Worm (Caenorhabditis elegans) whole organism, L4 larva: ENCODE measurements around the gene ZK1290.7.
A peak's percentile ranks its signal among the peaks of the same experiment; 100 is the strongest.

Experiments
- F26F4.8 ChIP-seq: fragments of 200-800 bp; sonication (Bioruptor generic); conservative IDR thresholded peaks from 2 replicates; pipeline ENCODE4 v1.3.6; 2022; ENCODE audit warnings: missing genetic modification characterization, missing compliant biosample characterization
- F37D6.2 ChIP-seq: sonication (generic microtip); optimal IDR thresholded peaks from 2 replicates; lab custom pipeline; 2016; ENCODE audit warnings: mild to moderate bottlenecking, missing genetic modification characterization, missing compliant biosample characterization
- F49E8.2 ChIP-seq: sonication (generic microtip); optimal IDR thresholded peaks from 2 replicates; lab custom pipeline; 2016; ENCODE audit warnings: missing compliant biosample characterization, mild to moderate bottlenecking, missing genetic modification characterization, borderline replicate concordance
- T20F7.1 ChIP-seq: fragments of 200-800 bp; sonication (Bioruptor generic); optimal IDR thresholded peaks from 2 replicates; lab custom pipeline; 2018; ENCODE audit warnings: mild to moderate bottlenecking, missing genetic modification characterization, missing compliant biosample characterization
- T26A8.4 ChIP-seq: fragments of 200-800 bp; sonication (Bioruptor generic); IDR thresholded peaks from 2 replicates; pipeline ENCODE4 v1.3.6; 2022; ENCODE audit warnings: missing genetic modification characterization, missing compliant biosample characterization
- Y105C5A.15 ChIP-seq: fragments of 200-800 bp; sonication (Bioruptor generic); IDR thresholded peaks from 2 replicates; pipeline ENCODE4 v1.3.6; 2022; ENCODE audit warnings: missing genetic modification characterization, missing compliant biosample characterization
- aha-1 ChIP-seq: fragments of 150-350 bp; peaks from one replicate; lab custom pipeline; 2014; ENCODE audit warnings: missing biosample characterization, missing genetic modification characterization
- ama-1 ChIP-seq: fragments of 150-350 bp; optimal IDR thresholded peaks from 2 replicates; lab custom pipeline; 2014; ENCODE audit warnings: inconsistent platforms, mixed read lengths
- arid-1 ChIP-seq: fragments of 200-800 bp; sonication (Bioruptor generic); conservative IDR thresholded peaks from 2 replicates; pipeline ENCODE4 v1.3.6; 2022; ENCODE audit warnings: missing genetic modification reagents, missing genetic modification characterization, missing compliant biosample characterization
- ceh-28 ChIP-seq: fragments of 150-350 bp; optimal IDR thresholded peaks from 2 replicates; lab custom pipeline; 2014; ENCODE audit warnings: missing biosample characterization, missing genetic modification reagents, missing genetic modification characterization
- ceh-44 ChIP-seq: fragments of 200-800 bp; sonication (Bioruptor generic); IDR thresholded peaks from 2 replicates; pipeline ENCODE4 v1.3.6; 2022; ENCODE audit warnings: missing genetic modification reagents, missing genetic modification characterization, missing compliant biosample characterization
- cey-2 ChIP-seq: sonication (generic microtip); optimal IDR thresholded peaks from 3 replicates; lab custom pipeline; 2017; ENCODE audit warnings: missing genetic modification characterization, mild to moderate bottlenecking, missing compliant biosample characterization, antibody characterized with exemption, borderline replicate concordance; ENCODE audit not compliant: insufficient read depth
- daf-12 ChIP-seq: fragments of 150-350 bp; optimal IDR thresholded peaks from 2 replicates; lab custom pipeline; 2014; ENCODE audit warnings: missing biosample characterization, missing genetic modification reagents, missing genetic modification characterization
- daf-16 ChIP-seq, 3 experiments: sonication (generic microtip); optimal IDR thresholded peaks; 2 replicates each; lab custom pipeline; 2016 to 2017; ENCODE audit warnings: missing genetic modification characterization in 3 of 3, missing genetic modification reagents in 3 of 3, mild to moderate bottlenecking in 2 of 3, missing compliant biosample characterization in 2 of 3, missing biosample characterization in 1 of 3, moderate library complexity in 1 of 3
- daf-8 ChIP-seq: fragments of 200-800 bp; sonication (Bioruptor generic); IDR thresholded peaks from 2 replicates; pipeline ENCODE4 v1.3.6; 2022; ENCODE audit warnings: missing genetic modification characterization, missing compliant biosample characterization
- dmd-8 ChIP-seq: fragments of 200-800 bp; sonication (Bioruptor generic); IDR thresholded peaks from 2 replicates; pipeline ENCODE4 v1.3.6; 2022; ENCODE audit warnings: missing genetic modification characterization, missing compliant biosample characterization
- dpl-1 ChIP-seq: fragments of 150-350 bp; optimal IDR thresholded peaks from 2 replicates; lab custom pipeline; 2014; ENCODE audit warnings: missing biosample characterization, missing genetic modification reagents, missing genetic modification characterization
- duxl-1 ChIP-seq: sonication (generic microtip); optimal IDR thresholded peaks from 2 replicates; lab custom pipeline; 2016; ENCODE audit warnings: mild to moderate bottlenecking, missing genetic modification characterization, moderate library complexity, missing compliant biosample characterization; ENCODE audit not compliant: poor library complexity
- fos-1 ChIP-seq: fragments of 150-350 bp; optimal IDR thresholded peaks from 2 replicates; lab custom pipeline; 2014; ENCODE audit warnings: missing biosample characterization, missing genetic modification characterization
- hif-1 ChIP-seq, 2 experiments: sonication (generic microtip); optimal IDR thresholded peaks; 2 replicates each; lab custom pipeline; 2016 to 2017; ENCODE audit warnings: missing compliant biosample characterization in 2 of 2, missing genetic modification characterization in 2 of 2, missing genetic modification reagents in 2 of 2, missing genotype in 2 of 2, mild to moderate bottlenecking in 1 of 2
- hlh-11 ChIP-seq: fragments of 200-800 bp; sonication (Bioruptor generic); optimal IDR thresholded peaks from 2 replicates; lab custom pipeline; 2018; ENCODE audit warnings: mild to moderate bottlenecking, missing genetic modification characterization, missing compliant biosample characterization
- hmg-1.1 ChIP-seq: fragments of 200-800 bp; sonication (Bioruptor generic); IDR thresholded peaks from 2 replicates; pipeline ENCODE4 v1.3.6; 2022; ENCODE audit warnings: missing genetic modification reagents, missing genetic modification characterization, missing compliant biosample characterization
- lim-7 ChIP-seq: fragments of 200-800 bp; sonication (Bioruptor generic); IDR thresholded peaks from 2 replicates; pipeline ENCODE4 v1.3.6; 2022; ENCODE audit warnings: missing genetic modification characterization, missing compliant biosample characterization
- lin-29 ChIP-seq: fragments of 200-800 bp; sonication (Bioruptor generic); IDR thresholded peaks from 2 replicates; pipeline ENCODE4 v1.3.6; 2022; ENCODE audit warnings: missing genetic modification reagents, missing genetic modification characterization, missing compliant biosample characterization
- mdl-1 ChIP-seq, 2 experiments: fragments of 150-350 bp in 1 of 2; sonication (generic microtip) in 1 of 2; optimal IDR thresholded peaks; 2 replicates each; lab custom pipeline; 2014 to 2017; ENCODE audit warnings: missing biosample characterization in 2 of 2, missing genetic modification characterization in 2 of 2
- mep-1 ChIP-seq: fragments of 150-350 bp; sonication (generic microtip); optimal IDR thresholded peaks from 3 replicates; lab custom pipeline; 2014; ENCODE audit warnings: missing biosample characterization, missing genetic modification characterization
- mes-2 ChIP-seq: sonication (generic microtip); optimal IDR thresholded peaks from 2 replicates; lab custom pipeline; 2016; ENCODE audit warnings: missing genotype, mild to moderate bottlenecking, missing genetic modification characterization, missing compliant biosample characterization; ENCODE audit not compliant: poor library complexity, severe bottlenecking
- nhr-111 ChIP-seq: fragments of 200-800 bp; sonication (Bioruptor generic); optimal IDR thresholded peaks from 2 replicates; lab custom pipeline; 2018; ENCODE audit warnings: mild to moderate bottlenecking, missing genetic modification characterization, missing compliant biosample characterization
- nhr-25 ChIP-seq: sonication (generic microtip); optimal IDR thresholded peaks from 2 replicates; lab custom pipeline; 2017; ENCODE audit warnings: missing genetic modification characterization, mild to moderate bottlenecking, missing compliant biosample characterization, antibody characterized with exemption, moderate library complexity, borderline replicate concordance; ENCODE audit not compliant: insufficient read depth
- nhr-48 ChIP-seq: sonication (generic microtip); optimal IDR thresholded peaks from 2 replicates; lab custom pipeline; 2016; ENCODE audit warnings: mild to moderate bottlenecking, missing genetic modification characterization, missing compliant biosample characterization
- nhr-76 ChIP-seq: fragments of 150-350 bp; optimal IDR thresholded peaks from 2 replicates; lab custom pipeline; 2014; ENCODE audit warnings: missing biosample characterization, missing genetic modification characterization
- pqm-1 ChIP-seq: sonication (generic microtip); optimal IDR thresholded peaks from 2 replicates; lab custom pipeline; 2017; ENCODE audit warnings: missing biosample characterization, missing genetic modification characterization
- sdz-12 ChIP-seq: fragments of 200-800 bp; sonication (Bioruptor generic); optimal IDR thresholded peaks from 2 replicates; lab custom pipeline; 2018; ENCODE audit warnings: mild to moderate bottlenecking, missing genetic modification characterization, missing compliant biosample characterization
- spr-1 ChIP-seq: sonication (generic microtip); optimal IDR thresholded peaks from 2 replicates; lab custom pipeline; 2016; ENCODE audit warnings: mild to moderate bottlenecking, missing genetic modification characterization, missing compliant biosample characterization
- spr-3 ChIP-seq: fragments of 200-800 bp; sonication (Bioruptor generic); optimal IDR thresholded peaks from 2 replicates; lab custom pipeline; 2018; ENCODE audit warnings: mild to moderate bottlenecking, missing genetic modification characterization, missing compliant biosample characterization
- tag-97 ChIP-seq: fragments of 200-800 bp; sonication (Bioruptor generic); IDR thresholded peaks from 2 replicates; pipeline ENCODE4 v1.3.6; 2022; ENCODE audit warnings: missing genetic modification characterization, missing compliant biosample characterization
- unc-39 ChIP-seq: sonication (generic microtip); optimal IDR thresholded peaks from 2 replicates; lab custom pipeline; 2017; ENCODE audit warnings: missing biosample characterization, missing genetic modification characterization
- unc-62 ChIP-seq, 3 experiments: fragments of 150-350 bp in 1 of 3; sonication (generic microtip); optimal IDR thresholded peaks in 2 of 3; peaks in 1 of 3; 1 replicate in 1 of 3; 2 replicates in 2 of 3; lab custom pipeline; 2014 to 2017; ENCODE audit warnings: missing biosample characterization in 3 of 3, missing genetic modification characterization in 3 of 3, missing genetic modification reagents in 3 of 3, missing genotype in 1 of 3
- vab-7 ChIP-seq: fragments of 200-800 bp; sonication (Bioruptor generic); IDR thresholded peaks from 2 replicates; pipeline ENCODE4 v1.3.6; 2022; ENCODE audit warnings: missing genetic modification reagents, missing genetic modification characterization, missing compliant biosample characterization
- zag-1 ChIP-seq: fragments of 150-350 bp; optimal IDR thresholded peaks from 2 replicates; lab custom pipeline; 2014; ENCODE audit warnings: missing biosample characterization, missing genetic modification characterization
- zfp-2 ChIP-seq: sonication (generic microtip); optimal IDR thresholded peaks from 2 replicates; lab custom pipeline; 2016; ENCODE audit warnings: mild to moderate bottlenecking, missing genetic modification characterization, missing compliant biosample characterization
- zfp-3 ChIP-seq: fragments of 200-800 bp; sonication (Bioruptor generic); conservative IDR thresholded peaks from 2 replicates; pipeline ENCODE4 v1.3.6; 2022; ENCODE audit warnings: missing genetic modification reagents, missing genetic modification characterization, missing compliant biosample characterization
- zip-11 ChIP-seq: fragments of 200-800 bp; sonication (Bioruptor generic); IDR thresholded peaks from 2 replicates; pipeline ENCODE4 v1.3.6; 2022; ENCODE audit warnings: missing genetic modification characterization, missing compliant biosample characterization
- zip-2 ChIP-seq: fragments of 150-350 bp; optimal IDR thresholded peaks from 2 replicates; lab custom pipeline; 2014; ENCODE audit warnings: missing biosample characterization, missing genetic modification characterization

ZK1290.7 gene

ce11 chrII:7489605-7490004 lies 35.8 kb downstream of the ZK1290.7 start, which contains the start of gene D1022.9:
TSS of gene D1022.9 (minus strand) at chrII:7489705.
- TF ChIP-seq ceh-44 (GFP tag; lab: Robert Waterston, UW) (no peak), F26F4.8 (GFP tag; lab: Robert Waterston, UW) (no peak), ceh-28 (no peak), nhr-111 (GFP tag; lab: Kevin White, UChicago) (no peak), cey-2 (tag; lab: Kevin White, UChicago) (no peak), mdl-1 (tag; optimal IDR thresholded peaks at IDR 0.05; lab: Kevin White, UChicago) (no peak), sdz-12 (no peak), mes-2 (tag; lab: Kevin White, UChicago) (no peak), hmg-1.1 (GFP tag; lab: Robert Waterston, UW) (no peak), hlh-11 (no peak), pqm-1 (tag; lab: Kevin White, UChicago) (no peak), F49E8.2 (no peak), spr-3 (GFP tag; lab: Kevin White, UChicago) (no peak), dmd-8 (GFP tag; lab: Robert Waterston, UW) (no peak), zag-1 (tag; lab: Kevin White, UChicago) (no peak), ama-1 (lab: Kevin White, UChicago) (no peak)

ce11 chrII:7483009-7483408 lies 42.3 kb downstream of the ZK1290.7 start, which contains the start of gene cah-2:
TSS of gene cah-2 (minus strand) at chrII:7483109.
- TF ChIP-seq ceh-28, result no peak
- no peak for TF ChIP-seq tag-97 (GFP tag; lab: Robert Waterston, UW)
- no peak for TF ChIP-seq hif-1 (tag; optimal IDR thresholded peaks at IDR 0.05; lab: Kevin White, UChicago)

ce11 chrII:7478487-7479234 lies 46.7 kb downstream of the ZK1290.7 start, which contains the start of the genes aka-1 and ubc-6:
TSS of gene aka-1 (minus strand) at chrII:7478537.
TSS of gene ubc-6 (plus strand) at chrII:7479187.
- TF ChIP-seq T20F7.1 (peak; percentile 89), aha-1 (peak; percentile 44), duxl-1 (peak; percentile 49), tag-97 (GFP tag; lab: Robert Waterston, UW) (no peak), Y105C5A.15 (GFP tag; lab: Robert Waterston, UW) (peak; percentile 68; the same call in 1 of the 2 replicates), unc-39 (no peak), F37D6.2 (tag; lab: Kevin White, UChicago) (peak; percentile 78), nhr-48 (tag; lab: Kevin White, UChicago) (peak; percentile 82), mep-1 (tag; lab: Kevin White, UChicago) (peak; percentile 93), fos-1 (tag; lab: Kevin White, UChicago) (no peak), daf-16 (GFP tag; optimal IDR thresholded peaks at IDR 0.05; lab: Kevin White, UChicago) (peak; percentile 28 to 67), daf-16 (tag; optimal IDR thresholded peaks at IDR 0.05; lab: Kevin White, UChicago) (no peak), nhr-25 (tag; lab: Kevin White, UChicago) (peak; percentile 34), ama-1 (lab: Kevin White, UChicago) (no peak), T26A8.4 (peak; percentile 95), lin-29 (GFP tag; lab: Robert Waterston, UW) (peak; percentile 80), zfp-2 (tag; lab: Kevin White, UChicago) (peak; percentile 60), zfp-3 (GFP tag; lab: Robert Waterston, UW) (peak; percentile 81), cey-2 (tag; lab: Kevin White, UChicago) (no peak), F49E8.2 (peak; percentile 78), vab-7 (GFP tag; lab: Robert Waterston, UW) (peak; percentile 93), unc-62 (GFP tag; optimal IDR thresholded peaks at IDR 0.05 in 1 of 2; lab: Kevin White, UChicago) (peak in 1 of 2 experiments; percentile 90), unc-62 (tag; optimal IDR thresholded peaks at IDR 0.05; lab: Kevin White, UChicago) (no peak), daf-8 (GFP tag; lab: Robert Waterston, UW) (no peak), lim-7 (peak; percentile 70), spr-1 (tag; lab: Kevin White, UChicago) (peak; percentile 86), arid-1 (GFP tag; lab: Robert Waterston, UW) (peak; percentile 95), daf-12 (tag; lab: Kevin White, UChicago) (no peak), ceh-44 (GFP tag; lab: Robert Waterston, UW) (peak; percentile 88), zip-2 (peak; percentile 23), nhr-76 (tag; lab: Kevin White, UChicago) (peak; percentile 8), dpl-1 (GFP tag; lab: Kevin White, UChicago) (peak; percentile 63), zip-11 (no peak)
